Fruit fly (Drosophila melanogaster) whole organism, adult: ENCODE data around the gene CG32829.

Source experiments
- CG11617 ChIP-seq: fragments of 200-800 bp; sonication (Bioruptor generic); optimal IDR thresholded peaks from 2 replicates; lab custom pipeline; 2017; ENCODE audit warnings: mild to moderate bottlenecking, missing biosample characterization, missing genetic modification reagents, missing genetic modification characterization
- CG12768 ChIP-seq: fragments of 200-800 bp; sonication (Bioruptor generic); optimal IDR thresholded peaks from 2 replicates; lab custom pipeline; 2017; ENCODE audit warnings: missing biosample characterization, missing genetic modification characterization, mild to moderate bottlenecking, moderate library complexity, missing genetic modification reagents
- CG1620 ChIP-seq: fragments of 200-800 bp; sonication (Bioruptor generic); optimal IDR thresholded peaks from 2 replicates; lab custom pipeline; 2016; ENCODE audit warnings: missing biosample characterization, missing genetic modification characterization
- CG33017 ChIP-seq: fragments of 200-800 bp; sonication (Bioruptor generic); optimal IDR thresholded peaks from 2 replicates; lab custom pipeline; 2018; ENCODE audit warnings: missing biosample characterization, mild to moderate bottlenecking, missing genetic modification characterization, moderate library complexity
- CG7101 ChIP-seq: fragments of 200-800 bp; sonication (Bioruptor generic); optimal IDR thresholded peaks from 2 replicates; lab custom pipeline; 2018; ENCODE audit warnings: missing biosample characterization, mild to moderate bottlenecking, missing genetic modification characterization, moderate library complexity
- Hr96 ChIP-seq: fragments of 200-800 bp; sonication (Bioruptor generic); optimal IDR thresholded peaks from 2 replicates; lab custom pipeline; 2016; ENCODE audit warnings: missing biosample characterization, missing genetic modification characterization
- cic ChIP-seq: fragments of 200-800 bp; sonication (Bioruptor generic); optimal IDR thresholded peaks from 2 replicates; lab custom pipeline; 2017; ENCODE audit warnings: missing biosample characterization, mild to moderate bottlenecking, missing genetic modification characterization, moderate library complexity
- cnc ChIP-seq, 2 experiments: fragments of >200 bp; optimal IDR thresholded peaks; 2 replicates each; lab custom pipeline; 2017
- kay ChIP-seq: fragments of 200-800 bp; sonication (Bioruptor generic); peaks from one replicate; lab custom pipeline; 2016; ENCODE audit warnings: missing biosample characterization, missing genetic modification characterization, borderline replicate concordance
- pad ChIP-seq: fragments of 200-800 bp; sonication (Bioruptor generic); optimal IDR thresholded peaks from 3 replicates; lab custom pipeline; 2017; ENCODE audit warnings: missing biosample characterization, missing genetic modification characterization, mild to moderate bottlenecking, moderate library complexity, missing genetic modification reagents
- tj ChIP-seq: fragments of 200-800 bp; sonication (Bioruptor generic); optimal IDR thresholded peaks from 3 replicates; lab custom pipeline; 2017; ENCODE audit warnings: missing biosample characterization, mild to moderate bottlenecking, missing genetic modification characterization, moderate library complexity

The CG32829 gene

dm6 chr2L:6868178-6868867 is 47.9 kb downstream of the CG32829 start:
- TF ChIP-seq CG33017 (tag; lab: Kevin White, UChicago) (no peak), Hr96 (GFP tag; lab: Kevin White, UChicago) (no peak), CG7101 (tag; lab: Kevin White, UChicago) (peak; percentile 0), CG1620 (no peak), kay (no peak), cic (GFP tag; lab: Kevin White, UChicago) (peak; percentile 67), CG11617 (GFP tag; lab: Kevin White, UChicago) (no peak), pad (GFP tag; lab: Kevin White, UChicago) (peak; percentile 27), CG12768 (GFP tag; lab: Kevin White, UChicago) (peak; percentile 26), cnc (optimal IDR thresholded peaks at IDR 0.05; lab: Kevin White, UChicago) (no peak), tj (no peak)
